Worm (Caenorhabditis elegans): Measurements from ENCODE around the gene nspc-20.

DNA sequence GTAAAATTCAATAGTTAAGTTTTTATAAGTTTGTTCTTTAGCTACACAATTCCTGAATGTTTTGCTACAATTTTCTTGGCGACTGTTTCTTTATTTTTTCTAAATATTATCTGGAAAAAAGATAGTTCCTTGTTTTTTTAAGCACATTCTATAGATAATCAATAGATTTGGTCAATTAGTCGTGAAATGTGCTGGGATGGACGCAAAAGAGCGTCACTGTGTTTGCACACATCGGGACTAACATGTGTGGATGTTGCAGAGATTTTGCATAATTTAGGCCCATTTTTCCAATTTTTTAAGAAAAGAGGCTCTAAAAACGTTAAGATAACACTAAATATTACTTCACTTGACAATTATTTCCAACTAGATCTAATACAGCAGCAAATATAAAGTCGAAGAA lies 16.5 kb downstream of the nspc-20 start:
- TF ChIP-seq lin-32 (GFP tag; optimal IDR thresholded peaks at IDR 0.05) (no peak), nhr-2 (tag; optimal IDR thresholded peaks at IDR 0.05) (no peak), unc-62 (GFP tag; optimal IDR thresholded peaks at IDR 0.05) (no peak), elt-1 (tag; optimal IDR thresholded peaks at IDR 0.05; ENCODE audit: borderline replicate concordance, insufficient read depth) (no peak), nhr-237 (tag; optimal IDR thresholded peaks at IDR 0.05) (no peak)
